Worm (Caenorhabditis elegans) whole organism, dauer: Measurements from ENCODE around the gene cec-1.

Experiments used
- unc-62 ChIP-seq: sonication (generic microtip); optimal IDR thresholded peaks from 2 replicates; lab custom pipeline; 2017; ENCODE audit warnings: missing biosample characterization, missing genetic modification reagents, missing genetic modification characterization

cec-1 gene

ce11 chrIII:8426271-8426670 is at the start of gene cec-1:
cec-1 (plus strand) TSS chrIII:8426333.
- TF ChIP-seq unc-62, result no peak

ce11 chrIII:8380645-8381044 is 45.5 kb upstream of the cec-1 start, which contains the start of gene R05D3.12:
R05D3.12 (plus strand) TSS chrIII:8380945.
- TF ChIP-seq unc-62, result no peak

DNA sequence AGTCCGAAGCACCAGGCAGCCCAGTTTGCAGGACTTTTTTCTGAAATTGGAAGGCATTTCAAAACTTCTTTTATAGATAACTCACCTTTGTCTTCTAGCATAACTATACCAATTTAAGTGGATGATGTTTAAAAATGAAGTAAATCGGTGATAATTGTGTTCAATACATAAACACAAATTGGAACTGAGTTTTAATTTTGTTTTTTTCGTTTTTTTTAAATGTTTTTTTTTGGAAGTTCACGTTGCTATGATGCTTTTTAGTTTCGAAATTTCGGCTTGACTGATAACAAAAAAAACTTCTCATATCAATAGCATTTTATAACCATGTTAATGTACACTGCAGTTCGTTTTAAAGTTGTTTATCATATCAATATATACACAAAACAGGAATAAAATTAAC is 36.6 kb upstream of the cec-1 start, which contains the start of gene ZK353.4:
Gene ZK353.4 (minus strand): TSS at position 101 of the 400 bp plus-strand sequence.
- TF ChIP-seq unc-62, result no peak

- TF ChIP-seq unc-62, result no peak
Measured at ce11 chrIII:8392307-8392706, 33.8 kb upstream of the cec-1 start.

DNA sequence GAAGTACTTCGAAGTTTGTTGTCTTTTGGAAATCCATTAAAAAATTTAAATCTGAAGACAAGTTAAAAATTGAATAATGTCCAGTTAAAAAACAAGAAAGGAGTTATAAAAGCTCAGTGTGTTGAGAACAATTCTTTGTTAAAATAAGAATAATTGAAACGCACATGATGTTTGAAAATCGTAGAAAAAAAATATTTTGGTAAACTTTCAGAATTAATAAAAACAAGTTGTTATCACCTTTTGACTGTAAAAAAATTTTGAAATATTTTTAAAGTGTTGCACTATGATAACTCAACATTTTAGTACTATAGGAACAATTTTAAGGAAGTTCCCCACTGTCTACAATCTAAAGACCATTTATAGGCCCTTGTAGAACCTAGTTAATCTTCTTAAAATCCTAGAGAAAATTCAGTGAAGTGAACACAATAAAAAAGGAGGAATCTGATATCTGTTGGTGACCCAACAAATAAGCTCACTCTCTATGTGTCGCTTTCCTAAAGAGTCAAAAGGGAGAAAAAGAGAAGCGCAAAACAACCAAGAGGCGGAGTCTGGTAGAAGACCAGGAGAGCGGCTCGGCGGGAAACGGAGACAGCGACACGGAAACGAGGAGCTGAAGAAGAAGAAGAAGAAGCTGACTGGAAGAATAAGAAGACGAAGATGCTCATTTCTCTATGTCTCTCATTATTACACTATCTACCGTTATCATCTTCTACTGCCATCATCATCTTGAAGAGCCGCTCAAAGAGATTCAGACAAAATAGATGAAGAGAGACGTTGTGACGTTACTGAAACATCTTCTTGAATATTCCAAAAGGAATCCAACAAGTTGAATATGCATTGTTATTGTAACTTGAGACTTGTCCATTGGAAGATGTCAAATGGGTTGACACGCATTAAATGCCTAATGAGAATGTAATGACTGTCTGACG is 31.5 kb upstream of the cec-1 start, which contains the start of gene ZK353.10:
Gene ZK353.10 (minus strand): TSS at position 51 of the 929 bp plus-strand sequence.
- no peak for TF ChIP-seq unc-62

DNA sequence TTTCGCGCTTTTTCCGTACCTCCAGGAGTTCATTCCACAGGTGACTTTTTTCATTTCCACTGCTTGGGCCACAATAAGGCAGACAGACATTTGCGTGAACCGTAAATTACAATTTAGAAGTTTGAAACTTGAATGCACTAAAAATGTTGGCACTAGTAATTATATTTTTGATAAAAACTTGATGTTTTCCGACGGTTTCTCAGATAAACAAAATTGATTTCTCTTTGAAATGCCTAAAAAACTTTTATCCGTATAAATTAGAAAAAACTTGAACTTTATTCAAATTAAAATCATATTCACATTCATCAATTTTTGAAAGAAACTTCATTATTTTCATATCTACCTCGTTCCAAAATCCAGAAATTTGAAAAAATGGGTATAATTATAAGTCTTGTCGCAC is 30.4 kb upstream of the cec-1 start, which contains the start of gene ZK353.3:
Gene ZK353.3 (plus strand): TSS at position 301 of the 400 bp plus-strand sequence.
- no peak for TF ChIP-seq unc-62

DNA sequence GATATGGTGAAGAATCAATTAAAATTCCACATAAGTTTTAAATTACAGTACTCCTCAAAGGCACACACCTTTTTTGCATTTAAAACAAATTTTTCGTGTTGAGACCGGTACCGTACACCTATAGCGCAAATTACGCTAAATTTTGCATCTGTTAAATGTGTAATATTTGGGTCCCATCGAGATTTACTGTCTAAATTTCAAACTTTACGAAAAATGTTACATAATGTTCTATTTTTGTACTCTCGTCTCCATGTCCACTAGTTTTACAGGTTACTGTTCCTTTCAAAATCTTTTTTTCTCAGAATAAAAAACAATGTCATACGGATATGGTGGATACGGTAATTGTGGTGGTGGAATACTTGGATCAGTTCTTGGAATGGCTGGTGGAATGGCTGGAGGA is 27.7 kb upstream of the cec-1 start, which contains the start of gene ZK353.2:
Gene ZK353.2 (plus strand): TSS at position 301 of the 400 bp plus-strand sequence.
- no peak for TF ChIP-seq unc-62

ce11 chrIII:8400478-8400877 is 25.7 kb upstream of the cec-1 start:
- no peak for TF ChIP-seq unc-62

ce11 chrIII:8401887-8402286 is 24.2 kb upstream of the cec-1 start, which contains the start of gene lap-1:
lap-1 (minus strand) TSS chrIII:8401928.
- TF ChIP-seq unc-62, result no peak

DNA sequence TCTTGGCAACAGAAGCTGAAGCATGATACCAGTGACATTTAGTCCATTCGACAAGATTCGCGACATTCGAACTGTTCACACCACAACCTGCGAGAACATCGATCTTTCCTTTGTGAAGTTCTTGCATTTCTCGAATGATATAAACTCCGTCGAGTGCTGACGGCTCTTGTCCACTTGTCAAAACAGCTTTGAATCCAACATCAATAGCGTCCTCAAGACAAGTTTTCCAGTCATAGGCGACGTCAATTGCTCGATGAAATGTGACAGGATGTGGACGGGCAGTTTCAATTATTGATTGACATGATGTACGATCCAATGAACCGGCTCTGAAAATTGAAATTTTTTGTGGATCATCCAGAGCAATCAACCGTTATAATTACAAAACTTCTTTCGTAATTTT is 23.5 kb upstream of the cec-1 start:
- no peak for TF ChIP-seq unc-62

DNA sequence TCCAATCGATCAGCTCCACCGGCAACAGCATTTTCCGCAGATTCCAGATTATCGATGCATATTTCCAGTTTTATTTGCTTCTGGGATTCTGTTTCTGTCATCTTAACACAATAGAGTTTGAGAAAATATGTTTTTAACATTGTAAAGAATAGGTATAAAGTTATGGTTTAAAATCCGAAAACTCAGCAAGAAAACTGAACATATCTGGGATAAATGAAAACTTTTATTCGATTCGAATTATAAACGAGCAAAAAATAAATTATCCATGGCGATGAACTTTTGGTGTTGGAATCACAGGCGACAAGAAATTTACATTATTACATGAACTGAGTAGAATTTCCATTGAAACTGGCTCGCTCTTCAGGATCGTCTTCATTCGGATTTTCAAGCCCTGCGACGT is 22.6 kb upstream of the cec-1 start, which contains the start of gene cutc-1:
Gene cutc-1 (minus strand): TSS at position 101 of the 400 bp plus-strand sequence.
- no peak for TF ChIP-seq unc-62

- TF ChIP-seq unc-62, result no peak
Measured at ce11 chrIII:8405449-8405962, 20.6 kb upstream of the cec-1 start, which contains the start of the genes ubxn-4 and cyy-1. ubxn-4 (minus strand) TSS chrIII:8405562. cyy-1 (plus strand) TSS chrIII:8405874.

DNA sequence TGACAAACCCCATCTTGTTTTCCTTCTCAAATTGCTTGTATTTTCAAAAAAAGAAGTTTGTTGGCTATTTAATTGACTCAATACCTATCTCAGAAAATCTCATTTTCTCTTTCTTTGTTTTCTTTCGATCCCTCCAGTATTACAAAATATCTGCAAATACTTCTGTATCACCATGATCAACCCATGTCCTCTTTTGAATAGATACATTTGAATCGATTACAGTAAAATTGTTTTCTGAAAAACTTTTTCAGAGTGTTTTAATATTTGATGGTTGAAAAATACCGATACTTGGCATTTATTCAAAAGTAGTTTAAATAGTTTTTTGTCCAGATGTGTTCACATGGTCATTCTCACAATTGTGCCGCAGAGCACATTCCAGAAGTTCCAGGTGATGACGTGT is 17.0 kb upstream of the cec-1 start, which contains the start of gene ZK353.9:
Gene ZK353.9 (plus strand): TSS at position 331 of the 400 bp plus-strand sequence.
- no peak for TF ChIP-seq unc-62

DNA sequence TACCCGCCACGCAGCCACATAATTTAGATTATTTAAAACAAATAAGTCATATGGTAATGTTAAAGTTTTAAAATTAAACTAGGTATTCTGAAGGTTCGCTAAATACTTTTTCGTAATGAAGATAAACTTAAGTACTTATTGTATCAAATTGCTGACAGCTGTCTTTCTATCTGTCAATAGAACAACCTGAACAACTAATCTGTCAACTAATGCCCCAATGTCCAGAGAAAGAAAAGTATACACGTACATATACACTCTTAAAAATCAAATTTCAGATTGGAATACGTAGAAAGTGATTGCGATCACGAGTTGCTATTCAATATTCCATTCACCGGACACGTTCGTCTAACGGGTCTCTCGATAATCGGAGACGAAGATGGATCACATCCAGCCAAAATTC is 15.4 kb upstream of the cec-1 start:
- no peak for TF ChIP-seq unc-62

DNA sequence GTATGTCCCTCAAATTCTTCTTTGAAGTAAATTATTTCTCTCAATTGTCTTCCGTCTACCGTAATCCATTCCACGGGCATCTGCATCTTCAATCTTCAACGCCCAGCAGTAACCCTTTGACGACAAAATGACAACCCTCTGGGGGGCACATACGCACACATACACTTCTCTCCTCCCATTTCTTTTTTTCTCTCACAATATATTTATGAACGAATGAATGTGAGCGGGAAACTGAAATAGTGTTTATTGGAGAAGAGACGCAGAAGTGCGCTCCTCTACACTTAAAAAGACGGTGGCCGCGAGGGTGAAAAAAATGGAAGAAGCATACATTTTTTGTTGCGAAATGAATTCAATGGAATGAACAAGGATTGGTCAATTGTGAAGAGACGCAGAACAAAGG is 14.2 kb upstream of the cec-1 start:
- TF ChIP-seq unc-62, result no peak

ce11 chrIII:8413501-8413900 is 12.6 kb upstream of the cec-1 start:
- TF ChIP-seq unc-62, result no peak

DNA sequence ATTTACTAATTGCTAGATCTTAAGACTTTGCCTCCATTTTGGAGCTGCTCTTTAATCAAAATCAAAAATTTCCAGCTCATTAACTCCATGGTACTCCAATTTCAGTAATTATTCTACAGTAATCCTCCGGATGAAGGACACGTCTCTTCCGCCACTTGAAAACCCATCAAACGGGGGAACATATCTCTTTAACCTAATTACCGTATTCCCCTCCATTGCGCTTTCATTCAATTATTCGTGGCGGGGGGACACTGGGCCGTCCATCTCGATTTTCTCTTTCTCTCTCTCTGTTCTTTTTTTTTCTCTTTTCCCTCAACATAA is 9.3 kb upstream of the cec-1 start:
- TF ChIP-seq unc-62, result no peak
